Worm (Caenorhabditis elegans) whole organism, L2 larva: ENCODE measurements around the gene gfi-3.

ENCODE experiments used
- C34F6.9 ChIP-seq: fragments of 150-350 bp; optimal IDR thresholded peaks from 2 replicates; lab custom pipeline; 2014; ENCODE audit warnings: missing biosample characterization, missing genetic modification characterization
- F13H6.1 ChIP-seq: sonication (generic microtip); optimal IDR thresholded peaks from 2 replicates; lab custom pipeline; 2016; ENCODE audit warnings: missing genetic modification characterization, missing compliant biosample characterization
- Y55F3AM.14 ChIP-seq: fragments of 200-800 bp; sonication (Bioruptor generic); optimal IDR thresholded peaks from 2 replicates; lab custom pipeline; 2018; ENCODE audit warnings: mild to moderate bottlenecking, missing genetic modification characterization, missing compliant biosample characterization
- ZK546.5 ChIP-seq: sonication (generic microtip); optimal IDR thresholded peaks from 2 replicates; lab custom pipeline; 2017; ENCODE audit warnings: missing biosample characterization, missing genetic modification characterization
- alr-1 ChIP-seq: fragments of 150-350 bp; optimal IDR thresholded peaks from 2 replicates; lab custom pipeline; 2014; ENCODE audit warnings: missing biosample characterization, missing genetic modification characterization
- blmp-1 ChIP-seq: sonication (generic microtip); optimal IDR thresholded peaks from 2 replicates; lab custom pipeline; 2017; ENCODE audit warnings: missing genetic modification characterization, mild to moderate bottlenecking, missing compliant biosample characterization, antibody characterized with exemption, moderate library complexity; ENCODE audit not compliant: insufficient read depth
- ceh-16 ChIP-seq: fragments of 150-350 bp; optimal IDR thresholded peaks from 2 replicates; lab custom pipeline; 2014; ENCODE audit warnings: missing biosample characterization, missing genetic modification characterization
- ceh-82 ChIP-seq: fragments of 150-350 bp; optimal IDR thresholded peaks from 2 replicates; lab custom pipeline; 2014; ENCODE audit warnings: missing biosample characterization, missing genetic modification characterization
- crh-2 ChIP-seq: sonication (generic microtip); optimal IDR thresholded peaks from 2 replicates; lab custom pipeline; 2017; ENCODE audit warnings: missing biosample characterization, missing genetic modification characterization
- dmd-4 ChIP-seq: sonication (generic microtip); optimal IDR thresholded peaks from 2 replicates; lab custom pipeline; 2017; ENCODE audit warnings: missing biosample characterization, missing genetic modification characterization
- egl-27 ChIP-seq: sonication (generic microtip); optimal IDR thresholded peaks from 3 replicates; lab custom pipeline; 2017; ENCODE audit warnings: missing biosample characterization, missing genetic modification reagents, missing genetic modification characterization
- elt-1 ChIP-seq: fragments of 150-350 bp; optimal IDR thresholded peaks from 2 replicates; lab custom pipeline; 2014; ENCODE audit warnings: missing biosample characterization, missing genetic modification characterization
- elt-3 ChIP-seq: sonication (generic microtip); optimal IDR thresholded peaks from 2 replicates; lab custom pipeline; 2017; ENCODE audit warnings: missing biosample characterization, missing genetic modification characterization
- fos-1 ChIP-seq: fragments of 150-350 bp; optimal IDR thresholded peaks from 2 replicates; lab custom pipeline; 2014; ENCODE audit warnings: missing biosample characterization, missing genetic modification characterization
- gmeb-1 ChIP-seq: fragments of 150-350 bp; optimal IDR thresholded peaks from 2 replicates; lab custom pipeline; 2014; ENCODE audit warnings: missing biosample characterization, missing genetic modification characterization
- lin-11 ChIP-seq: fragments of 150-350 bp; sonication (generic microtip); optimal IDR thresholded peaks from 2 replicates; lab custom pipeline; 2014; ENCODE audit warnings: missing biosample characterization, missing genetic modification characterization, inconsistent platforms, mixed read lengths
- lin-13 ChIP-seq: fragments of 150-350 bp; optimal IDR thresholded peaks from 2 replicates; lab custom pipeline; 2014; ENCODE audit warnings: missing biosample characterization, missing genetic modification reagents, missing genetic modification characterization
- lin-39 ChIP-seq: fragments of 150-350 bp; optimal IDR thresholded peaks from 2 replicates; lab custom pipeline; 2014; ENCODE audit warnings: missing biosample characterization, missing genetic modification reagents, missing genetic modification characterization
- lsy-2 ChIP-seq, 2 experiments: fragments of 150-350 bp in 1 of 2; sonication (generic microtip) in 1 of 2; optimal IDR thresholded peaks; 2 replicates each; lab custom pipeline; 2014 to 2017; ENCODE audit warnings: missing biosample characterization in 2 of 2, missing genetic modification characterization in 2 of 2
- mab-5 ChIP-seq: fragments of 150-350 bp; optimal IDR thresholded peaks from 2 replicates; lab custom pipeline; 2014; ENCODE audit warnings: missing biosample characterization, missing genetic modification characterization
- mdl-1 ChIP-seq, 2 experiments: fragments of 150-350 bp in 1 of 2; sonication (generic microtip) in 1 of 2; optimal IDR thresholded peaks; 2 replicates each; lab custom pipeline; 2017; ENCODE audit warnings: missing biosample characterization in 2 of 2, missing genetic modification characterization in 2 of 2
- nhr-10 ChIP-seq: sonication (generic microtip); optimal IDR thresholded peaks from 2 replicates; lab custom pipeline; 2017; ENCODE audit warnings: missing biosample characterization, missing genetic modification characterization
- nhr-12 ChIP-seq: fragments of 150-350 bp; optimal IDR thresholded peaks from 2 replicates; lab custom pipeline; 2014; ENCODE audit warnings: missing biosample characterization, missing genetic modification characterization
- nhr-129 ChIP-seq: fragments of 150-350 bp; optimal IDR thresholded peaks from 2 replicates; lab custom pipeline; 2014; ENCODE audit warnings: missing biosample characterization, missing genetic modification characterization
- nhr-21 ChIP-seq: fragments of 150-350 bp; optimal IDR thresholded peaks from 2 replicates; lab custom pipeline; 2014; ENCODE audit warnings: missing biosample characterization, missing genetic modification characterization
- nhr-23 ChIP-seq: fragments of 150-350 bp; optimal IDR thresholded peaks from 2 replicates; lab custom pipeline; 2014; ENCODE audit warnings: missing biosample characterization, missing genetic modification reagents, missing genetic modification characterization
- nhr-237 ChIP-seq: fragments of 150-350 bp; optimal IDR thresholded peaks from 2 replicates; lab custom pipeline; 2014; ENCODE audit warnings: missing biosample characterization, missing genetic modification characterization
- nhr-25 ChIP-seq: fragments of 150-350 bp; sonication (generic microtip); optimal IDR thresholded peaks from 3 replicates; lab custom pipeline; 2014; ENCODE audit warnings: missing biosample characterization, missing genetic modification characterization
- nhr-6 ChIP-seq: fragments of 150-350 bp; optimal IDR thresholded peaks from 2 replicates; lab custom pipeline; 2014; ENCODE audit warnings: missing biosample characterization, missing genetic modification characterization
- nhr-77 ChIP-seq: fragments of 150-350 bp; optimal IDR thresholded peaks from 2 replicates; lab custom pipeline; 2014; ENCODE audit warnings: missing biosample characterization, missing genetic modification characterization
- peb-1 ChIP-seq: fragments of 150-350 bp; optimal IDR thresholded peaks from 2 replicates; lab custom pipeline; 2014; ENCODE audit warnings: missing biosample characterization, missing genetic modification characterization
- sem-4 ChIP-seq: fragments of 150-350 bp; optimal IDR thresholded peaks from 2 replicates; lab custom pipeline; 2014; ENCODE audit warnings: missing biosample characterization, missing genetic modification reagents, missing genetic modification characterization
- skn-1 ChIP-seq: sonication (generic microtip); optimal IDR thresholded peaks from 2 replicates; lab custom pipeline; 2017; ENCODE audit warnings: missing biosample characterization, missing genetic modification characterization
- sma-3 ChIP-seq: sonication (generic microtip); optimal IDR thresholded peaks from 2 replicates; lab custom pipeline; 2016; ENCODE audit warnings: missing genetic modification reagents, missing genetic modification characterization, missing compliant biosample characterization
- sma-9 ChIP-seq, 2 experiments: fragments of 150-350 bp in 1 of 2; sonication (generic microtip) in 1 of 2; optimal IDR thresholded peaks; 2 replicates each; lab custom pipeline; 2014 to 2016; ENCODE audit warnings: missing genetic modification characterization in 2 of 2, mild to moderate bottlenecking in 1 of 2, missing biosample characterization in 1 of 2, missing compliant biosample characterization in 1 of 2, missing genetic modification reagents in 1 of 2, moderate library complexity in 1 of 2
- snpc-4 ChIP-seq: fragments of 150-350 bp; optimal IDR thresholded peaks from 2 replicates; lab custom pipeline; 2014; ENCODE audit warnings: missing biosample characterization, missing genetic modification characterization
- unc-39 ChIP-seq: fragments of 150-350 bp; optimal IDR thresholded peaks from 2 replicates; lab custom pipeline; 2014; ENCODE audit warnings: missing biosample characterization, missing genetic modification characterization
- unc-55 ChIP-seq: fragments of 150-350 bp; sonication (generic microtip); optimal IDR thresholded peaks from 3 replicates; lab custom pipeline; 2014; ENCODE audit warnings: missing biosample characterization, missing genetic modification reagents, missing genetic modification characterization
- zag-1 ChIP-seq: fragments of 150-350 bp; optimal IDR thresholded peaks from 2 replicates; lab custom pipeline; 2014; ENCODE audit warnings: missing biosample characterization, missing genetic modification characterization
- ztf-1 ChIP-seq: fragments of 200-800 bp; sonication (Bioruptor generic); conservative IDR thresholded peaks from 2 replicates; pipeline ENCODE4 v1.3.6; 2022; ENCODE audit warnings: missing genetic modification characterization, missing compliant biosample characterization
- ztf-4 ChIP-seq: fragments of 150-350 bp; optimal IDR thresholded peaks from 2 replicates; lab custom pipeline; 2014; ENCODE audit warnings: missing biosample characterization, missing genetic modification characterization

Gene gfi-3

DNA sequence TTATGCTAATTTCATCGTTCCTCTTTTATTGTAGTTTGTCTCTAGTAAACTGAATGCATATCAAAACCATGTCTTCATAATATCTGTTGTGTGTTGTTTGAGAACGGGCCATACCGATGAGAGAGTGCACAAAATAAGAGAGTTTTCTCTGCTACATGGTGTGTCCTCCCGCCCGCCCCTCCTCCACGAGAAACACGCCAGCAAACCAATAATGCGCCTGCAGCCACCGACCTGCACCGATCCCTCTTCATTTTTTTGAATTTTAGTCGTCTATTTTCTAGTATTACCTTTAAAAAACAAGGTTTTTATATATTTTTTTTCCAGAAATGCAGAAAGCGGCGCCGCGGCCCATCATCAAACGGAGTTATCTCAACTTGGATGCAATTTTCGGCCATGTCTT lies at the start of gene gfi-3:
TSS of gene gfi-3 (plus strand) at position 325 of the 400 bp plus-strand sequence.
- no peak for TF ChIP-seq peb-1
- TF ChIP-seq nhr-77 (tag; lab: Kevin White, UChicago) = no peak
- TF ChIP-seq zag-1 = peak; percentile 13
- peak; percentile 82 for TF ChIP-seq mab-5 (tag; lab: Kevin White, UChicago)
- TF ChIP-seq ztf-1 (GFP tag; lab: Robert Waterston, UW) = no peak
- TF ChIP-seq crh-2 = peak; percentile 85
- peak; percentile 73 for TF ChIP-seq fos-1
- TF ChIP-seq nhr-25 (tag; lab: Kevin White, UChicago) = peak; percentile 82
- TF ChIP-seq F13H6.1 = peak; percentile 89
- TF ChIP-seq alr-1 (tag; lab: Kevin White, UChicago) = no peak
- peak; percentile 62 for TF ChIP-seq C34F6.9 (tag; lab: Kevin White, UChicago)
- peak; percentile 36 for TF ChIP-seq ztf-4
- peak; percentile 25 for TF ChIP-seq blmp-1 (tag; lab: Kevin White, UChicago)
- peak; percentile 69 for TF ChIP-seq ceh-16 (tag; lab: Kevin White, UChicago)
- TF ChIP-seq lin-11 (tag; lab: Kevin White, UChicago) = peak; percentile 84
- TF ChIP-seq ceh-82 (tag; lab: Kevin White, UChicago) = no peak
- no peak for TF ChIP-seq dmd-4
- TF ChIP-seq egl-27 (tag; lab: Kevin White, UChicago) = peak; percentile 77
- peak; percentile 79 for TF ChIP-seq gmeb-1 (tag; lab: Kevin White, UChicago)
- peak; percentile 79 for TF ChIP-seq unc-55 (GFP tag; lab: Kevin White, UChicago)
- TF ChIP-seq nhr-129 (tag; lab: Kevin White, UChicago) = peak; percentile 80
- peak; percentile 48 for TF ChIP-seq nhr-6 (tag; lab: Kevin White, UChicago)
- TF ChIP-seq unc-39 (tag; lab: Kevin White, UChicago) = no peak
- TF ChIP-seq sem-4 (tag; lab: Kevin White, UChicago) = peak; percentile 59
- TF ChIP-seq lin-13 (GFP tag; lab: Kevin White, UChicago) = peak; percentile 89
- TF ChIP-seq lsy-2 (tag; optimal IDR thresholded peaks at IDR 0.05; lab: Kevin White, UChicago) = peak; percentile 58 to 84
- TF ChIP-seq nhr-21 (tag; lab: Kevin White, UChicago) = peak; percentile 80
- TF ChIP-seq snpc-4 = peak; percentile 89
- no peak for TF ChIP-seq nhr-12
- TF ChIP-seq Y55F3AM.14 = peak; percentile 8
- TF ChIP-seq nhr-10 (tag; lab: Kevin White, UChicago) = no peak
- TF ChIP-seq sma-3 (GFP tag; lab: Kevin White, UChicago) = peak; percentile 84
- TF ChIP-seq elt-1 (tag; lab: Kevin White, UChicago) = no peak
- TF ChIP-seq mdl-1 (tag; optimal IDR thresholded peaks at IDR 0.05; lab: Kevin White, UChicago) = peak; percentile 0 to 48
- peak; percentile 84 for TF ChIP-seq sma-9 (GFP tag; optimal IDR thresholded peaks at IDR 0.05; lab: Kevin White, UChicago)
- TF ChIP-seq sma-9 (tag; optimal IDR thresholded peaks at IDR 0.05; lab: Kevin White, UChicago) = no peak
- TF ChIP-seq ZK546.5 = no peak

DNA sequence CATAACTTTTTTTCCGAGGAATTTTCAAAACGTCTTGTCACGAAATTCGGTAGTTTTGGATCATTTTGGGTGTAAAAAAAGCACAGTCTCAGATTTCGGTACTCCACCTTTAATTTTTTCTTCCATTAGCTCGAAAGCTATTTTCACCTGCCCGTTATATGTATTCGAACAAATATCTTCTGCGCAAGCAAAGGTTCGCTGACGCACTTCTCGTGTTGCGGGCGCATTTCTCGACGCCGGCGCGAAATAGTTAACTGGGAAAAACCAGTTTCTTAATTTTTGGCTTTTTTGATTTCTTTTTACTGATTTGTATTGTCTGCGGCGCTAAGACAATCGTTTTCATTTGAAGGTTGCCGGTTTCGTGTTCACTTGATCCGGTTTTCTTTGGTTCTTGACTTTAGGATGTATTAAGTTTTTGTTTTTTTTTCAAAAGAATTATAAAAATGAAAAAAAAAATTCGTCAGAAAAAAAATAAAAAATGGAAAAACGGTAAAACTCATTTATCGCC lies 44.7 kb upstream of the gfi-3 start:
- TF ChIP-seq alr-1 (tag; lab: Kevin White, UChicago) (no peak), gmeb-1 (tag; lab: Kevin White, UChicago) (no peak), sma-3 (GFP tag; lab: Kevin White, UChicago) (no peak), skn-1 (tag; lab: Kevin White, UChicago) (no peak), sma-9 (GFP tag; optimal IDR thresholded peaks at IDR 0.05; lab: Kevin White, UChicago) (no peak), sma-9 (tag; optimal IDR thresholded peaks at IDR 0.05; lab: Kevin White, UChicago) (no peak), lin-11 (tag; lab: Kevin White, UChicago) (no peak), sem-4 (tag; lab: Kevin White, UChicago) (no peak), peb-1 (no peak), elt-1 (tag; lab: Kevin White, UChicago) (no peak), nhr-237 (tag; lab: Kevin White, UChicago) (no peak), elt-3 (tag; lab: Kevin White, UChicago) (no peak), lin-39 (tag; lab: Kevin White, UChicago) (no peak), ztf-4 (no peak), nhr-10 (tag; lab: Kevin White, UChicago) (no peak), ztf-1 (GFP tag; lab: Robert Waterston, UW) (no peak), ceh-82 (tag; lab: Kevin White, UChicago) (no peak), nhr-23 (tag; lab: Kevin White, UChicago) (no peak), nhr-25 (tag; lab: Kevin White, UChicago) (no peak)
